Worm (Caenorhabditis elegans) whole organism, L3 larva: ENCODE measurements around the gene Y5F2A.4.

Experiments
- R02D3.7 ChIP-seq: fragments of 150-350 bp; optimal IDR thresholded peaks from 2 replicates; lab custom pipeline; 2014; ENCODE audit warnings: missing biosample characterization, missing genetic modification characterization
- ZK546.5 ChIP-seq: sonication (generic microtip); optimal IDR thresholded peaks from 2 replicates; lab custom pipeline; 2017; ENCODE audit warnings: missing biosample characterization, missing genetic modification characterization
- ama-1 ChIP-seq: fragments of 150-350 bp; optimal IDR thresholded peaks from 2 replicates; lab custom pipeline; 2018
- ceh-16 ChIP-seq: sonication (generic microtip); optimal IDR thresholded peaks from 2 replicates; lab custom pipeline; 2017; ENCODE audit warnings: missing biosample characterization, missing genetic modification characterization
- ceh-28 ChIP-seq: fragments of 150-350 bp; optimal IDR thresholded peaks from 2 replicates; lab custom pipeline; 2014; ENCODE audit warnings: missing biosample characterization, missing genetic modification reagents, missing genetic modification characterization
- ceh-82 ChIP-seq: fragments of 150-350 bp; optimal IDR thresholded peaks from 2 replicates; lab custom pipeline; 2014; ENCODE audit warnings: missing biosample characterization, missing genetic modification characterization
- ceh-9 ChIP-seq: sonication (generic microtip); optimal IDR thresholded peaks from 2 replicates; lab custom pipeline; 2018; ENCODE audit warnings: missing biosample characterization, missing genetic modification characterization
- daf-12 ChIP-seq: fragments of 150-350 bp; optimal IDR thresholded peaks from 2 replicates; lab custom pipeline; 2014; ENCODE audit warnings: missing biosample characterization, missing genetic modification reagents, missing genetic modification characterization
- egl-27 ChIP-seq: sonication (generic microtip); optimal IDR thresholded peaks from 4 replicates; lab custom pipeline; 2017; ENCODE audit warnings: missing biosample characterization, missing genetic modification reagents, missing genetic modification characterization
- egl-5 ChIP-seq: fragments of 150-350 bp; optimal IDR thresholded peaks from 2 replicates; lab custom pipeline; 2017; ENCODE audit warnings: missing biosample characterization, missing genetic modification reagents, missing genetic modification characterization, inconsistent platforms
- elt-1 ChIP-seq: fragments of 150-350 bp; optimal IDR thresholded peaks from 2 replicates; lab custom pipeline; 2014; ENCODE audit warnings: missing biosample characterization, missing genetic modification characterization
- elt-3 ChIP-seq, 3 experiments: fragments of 150-350 bp in 1 of 3; sonication (generic microtip) in 2 of 3; optimal IDR thresholded peaks; 2 replicates in 2 of 3; 4 replicates in 1 of 3; lab custom pipeline; 2014 to 2017; ENCODE audit warnings: missing biosample characterization in 3 of 3, missing genetic modification characterization in 3 of 3
- eor-1 ChIP-seq, 2 experiments: fragments of 150-350 bp; optimal IDR thresholded peaks; 2 replicates each; lab custom pipeline; 2014 to 2018; ENCODE audit warnings: missing biosample characterization in 2 of 2, missing genetic modification characterization in 2 of 2
- fos-1 ChIP-seq: fragments of 150-350 bp; optimal IDR thresholded peaks from 2 replicates; lab custom pipeline; 2014; ENCODE audit warnings: missing biosample characterization, missing genetic modification characterization
- hmg-11 ChIP-seq: sonication (generic microtip); optimal IDR thresholded peaks from 2 replicates; lab custom pipeline; 2016; ENCODE audit warnings: missing genetic modification characterization, missing compliant biosample characterization
- jun-1 ChIP-seq: fragments of 150-350 bp; optimal IDR thresholded peaks from 2 replicates; lab custom pipeline; 2014; ENCODE audit warnings: missing biosample characterization, missing genetic modification reagents, missing genetic modification characterization
- lin-39 ChIP-seq: fragments of 150-350 bp; optimal IDR thresholded peaks from 2 replicates; lab custom pipeline; 2018; ENCODE audit warnings: missing biosample characterization, missing genetic modification reagents, missing genetic modification characterization
- lsy-12 ChIP-seq: sonication (generic microtip); optimal IDR thresholded peaks from 2 replicates; lab custom pipeline; 2016; ENCODE audit warnings: mild to moderate bottlenecking, missing genetic modification characterization, missing compliant biosample characterization
- mdl-1 ChIP-seq: fragments of 150-350 bp; optimal IDR thresholded peaks from 2 replicates; lab custom pipeline; 2014; ENCODE audit warnings: missing biosample characterization, missing genetic modification characterization
- mml-1 ChIP-seq: fragments of 150-350 bp; sonication (generic microtip); optimal IDR thresholded peaks from 3 replicates; lab custom pipeline; 2014; ENCODE audit warnings: missing biosample characterization, missing genetic modification characterization
- nfya-1 ChIP-seq: sonication (generic microtip); optimal IDR thresholded peaks from 2 replicates; lab custom pipeline; 2017; ENCODE audit warnings: missing genetic modification characterization, mild to moderate bottlenecking, missing compliant biosample characterization, antibody characterized with exemption, moderate library complexity; ENCODE audit not compliant: insufficient read depth
- nhr-23 ChIP-seq: fragments of 150-350 bp; optimal IDR thresholded peaks from 2 replicates; lab custom pipeline; 2014; ENCODE audit warnings: missing biosample characterization, missing genetic modification reagents, missing genetic modification characterization
- nhr-28 ChIP-seq: fragments of 150-350 bp; optimal IDR thresholded peaks from 2 replicates; lab custom pipeline; 2014; ENCODE audit warnings: missing biosample characterization, missing genetic modification characterization
- nhr-43 ChIP-seq: sonication (generic microtip); optimal IDR thresholded peaks from 2 replicates; lab custom pipeline; 2016; ENCODE audit warnings: mild to moderate bottlenecking, missing genetic modification characterization, missing compliant biosample characterization; ENCODE audit not compliant: poor library complexity, severe bottlenecking
- nhr-67 ChIP-seq: fragments of 150-350 bp; optimal IDR thresholded peaks from 2 replicates; lab custom pipeline; 2014; ENCODE audit warnings: missing biosample characterization, missing genetic modification characterization
- nhr-76 ChIP-seq: fragments of 150-350 bp; sonication (generic microtip); optimal IDR thresholded peaks from 5 replicates; lab custom pipeline; 2014; ENCODE audit warnings: missing biosample characterization, missing genetic modification characterization
- nhr-77 ChIP-seq: fragments of 150-350 bp; optimal IDR thresholded peaks from 2 replicates; lab custom pipeline; 2014; ENCODE audit warnings: missing biosample characterization, missing genetic modification characterization
- pha-4 ChIP-seq: fragments of 150-350 bp; optimal IDR thresholded peaks from 2 replicates; lab custom pipeline; 2014; ENCODE audit warnings: missing biosample characterization, missing genetic modification reagents, missing genetic modification characterization
- pqm-1 ChIP-seq: fragments of 150-350 bp; optimal IDR thresholded peaks from 2 replicates; lab custom pipeline; 2017; ENCODE audit warnings: missing biosample characterization, missing genetic modification characterization, inconsistent platforms
- skn-1 ChIP-seq: fragments of 150-350 bp; optimal IDR thresholded peaks from 2 replicates; lab custom pipeline; 2014; ENCODE audit warnings: missing biosample characterization, missing genetic modification characterization
- unc-39 ChIP-seq: sonication (generic microtip); optimal IDR thresholded peaks from 4 replicates; lab custom pipeline; 2017; ENCODE audit warnings: missing biosample characterization, missing genetic modification characterization
- unc-62 ChIP-seq: fragments of 150-350 bp; sonication (generic microtip); optimal IDR thresholded peaks from 4 replicates; lab custom pipeline; 2014; ENCODE audit warnings: missing biosample characterization, missing genetic modification reagents, missing genetic modification characterization
- zag-1 ChIP-seq: fragments of 150-350 bp; optimal IDR thresholded peaks from 2 replicates; lab custom pipeline; 2014; ENCODE audit warnings: missing biosample characterization, missing genetic modification characterization
- ztf-11 ChIP-seq: fragments of 150-350 bp; optimal IDR thresholded peaks from 2 replicates; lab custom pipeline; 2014; ENCODE audit warnings: missing biosample characterization, missing genetic modification characterization

Gene Y5F2A.4

DNA sequence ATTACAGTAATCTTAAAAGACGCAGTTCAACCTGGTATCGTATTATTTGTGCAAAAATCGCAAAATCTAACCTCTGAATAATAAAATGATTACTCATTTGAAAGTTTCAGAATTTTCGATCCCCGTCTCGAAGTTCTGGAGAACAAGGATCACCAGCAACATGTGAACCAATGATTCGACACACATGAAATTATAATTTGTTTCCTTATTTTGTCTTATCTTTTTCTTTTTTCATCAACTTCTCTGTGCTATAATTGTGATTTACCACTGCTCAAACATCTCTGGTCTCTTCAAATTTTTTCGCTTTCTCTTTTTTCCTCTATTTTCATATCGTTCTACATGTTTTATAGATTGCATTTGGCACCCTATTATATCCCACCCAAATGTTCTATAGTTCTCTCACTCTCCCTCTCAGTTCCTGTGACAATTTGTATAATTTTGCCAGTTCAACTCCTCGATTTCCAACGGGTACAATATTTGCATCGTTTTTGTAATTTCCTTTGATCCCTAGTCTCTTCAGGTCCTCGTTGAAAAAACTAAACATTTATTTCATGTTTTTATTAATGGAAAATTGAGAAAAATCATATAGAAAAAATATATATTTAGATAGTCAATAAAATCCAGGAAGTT lies 15.3 kb downstream of the Y5F2A.4 start:
- TF ChIP-seq zag-1 (tag; lab: Kevin White, UChicago) = no peak
- TF ChIP-seq nfya-1 = peak; percentile 32
- peak; percentile 28 for TF ChIP-seq daf-12 (tag; lab: Kevin White, UChicago)
- TF ChIP-seq lin-39 (tag; lab: Kevin White, UChicago) = no peak
- no peak for TF ChIP-seq nhr-67 (tag; lab: Kevin White, UChicago)
- no peak for TF ChIP-seq lsy-12
- no peak for TF ChIP-seq mml-1 (tag; lab: Kevin White, UChicago)
- no peak for TF ChIP-seq egl-27 (tag; lab: Kevin White, UChicago)
- TF ChIP-seq elt-1 (tag; lab: Kevin White, UChicago) = no peak
- TF ChIP-seq R02D3.7 = no peak
- TF ChIP-seq skn-1 (tag; lab: Kevin White, UChicago) = no peak
- TF ChIP-seq ceh-82 (tag; lab: Kevin White, UChicago) = peak; percentile 4
- no peak for TF ChIP-seq fos-1
- TF ChIP-seq ZK546.5 (tag; lab: Kevin White, UChicago) = no peak
- peak; percentile 41 for TF ChIP-seq ceh-28
- no peak for TF ChIP-seq mdl-1 (tag; lab: Kevin White, UChicago)
- TF ChIP-seq nhr-77 (tag; lab: Kevin White, UChicago) = no peak
- TF ChIP-seq ztf-11 (tag; lab: Kevin White, UChicago) = no peak

DNA sequence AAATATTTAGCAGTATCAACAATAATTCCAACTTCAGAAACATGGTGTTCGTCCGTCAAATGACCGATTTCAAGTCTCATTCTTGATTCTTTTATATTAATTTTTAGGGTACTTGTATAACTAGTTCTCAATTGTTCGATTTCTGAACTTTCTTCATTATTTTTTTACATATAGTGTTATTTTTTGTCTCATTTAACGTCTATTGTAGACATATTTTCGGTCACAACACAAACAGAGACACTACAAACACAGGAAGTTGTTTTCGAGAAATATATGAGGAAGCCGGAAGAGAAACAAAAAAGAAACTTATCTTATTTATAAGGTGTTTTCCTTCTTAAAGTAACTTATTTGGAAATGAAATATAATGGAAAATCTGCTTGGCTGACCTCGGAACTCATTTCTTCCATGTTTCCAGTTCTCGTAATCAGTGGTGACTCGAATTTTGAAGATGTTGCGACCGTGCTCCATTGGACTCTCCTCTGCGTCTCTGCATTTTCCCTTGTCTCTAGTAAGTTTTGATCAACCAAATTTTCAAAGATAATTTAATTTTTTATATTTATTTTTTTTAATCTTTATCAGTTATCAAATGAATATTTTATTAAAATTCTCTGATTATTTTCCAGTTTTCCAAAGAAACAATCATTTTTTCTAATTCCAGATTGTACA lies 24.6 kb downstream of the Y5F2A.4 start, which contains the start of the genes F36H1.12 and lin-3:
F36H1.12 (minus strand) TSS at position 51 of the 666 bp plus-strand sequence.
lin-3 (plus strand) TSS at position 657 of the 666 bp plus-strand sequence.
- TF ChIP-seq fos-1 (no peak), unc-62 (GFP tag; lab: Kevin White, UChicago) (no peak), hmg-11 (tag; lab: Kevin White, UChicago) (no peak), egl-5 (tag; lab: Kevin White, UChicago) (no peak), nhr-23 (tag; lab: Kevin White, UChicago) (no peak), elt-1 (tag; lab: Kevin White, UChicago) (no peak), ceh-82 (tag; lab: Kevin White, UChicago) (no peak), nhr-76 (no peak), mdl-1 (tag; lab: Kevin White, UChicago) (no peak), nhr-43 (tag; lab: Kevin White, UChicago) (no peak), ZK546.5 (tag; lab: Kevin White, UChicago) (no peak), jun-1 (tag; lab: Kevin White, UChicago) (no peak)

DNA sequence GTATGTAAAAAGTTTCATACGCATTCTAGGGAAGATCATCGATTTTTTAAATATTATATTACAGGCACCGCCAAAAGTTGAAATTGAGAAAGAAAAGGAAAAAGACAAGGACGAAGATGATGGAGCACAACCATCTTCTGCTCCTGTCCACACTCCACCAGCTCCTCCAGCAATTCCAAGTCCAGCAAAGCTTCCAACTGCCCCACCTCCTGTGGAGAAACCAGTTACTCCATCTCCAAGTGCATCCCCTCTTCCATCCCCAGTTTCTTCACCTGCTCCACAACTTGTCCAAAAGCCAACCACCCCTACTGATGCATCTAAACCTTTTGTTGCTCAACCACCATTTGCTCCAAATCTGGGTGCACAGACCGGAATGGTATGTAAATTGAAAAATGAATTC lies 26.4 kb downstream of the Y5F2A.4 start:
- TF ChIP-seq daf-12 (tag; lab: Kevin White, UChicago) = no peak
- no peak for TF ChIP-seq hmg-11 (tag; lab: Kevin White, UChicago)
- no peak for TF ChIP-seq nhr-28 (tag; lab: Kevin White, UChicago)
- no peak for TF ChIP-seq elt-3 (tag; optimal IDR thresholded peaks at IDR 0.05; lab: Kevin White, UChicago)
- no peak for TF ChIP-seq pqm-1 (tag; lab: Kevin White, UChicago)

DNA sequence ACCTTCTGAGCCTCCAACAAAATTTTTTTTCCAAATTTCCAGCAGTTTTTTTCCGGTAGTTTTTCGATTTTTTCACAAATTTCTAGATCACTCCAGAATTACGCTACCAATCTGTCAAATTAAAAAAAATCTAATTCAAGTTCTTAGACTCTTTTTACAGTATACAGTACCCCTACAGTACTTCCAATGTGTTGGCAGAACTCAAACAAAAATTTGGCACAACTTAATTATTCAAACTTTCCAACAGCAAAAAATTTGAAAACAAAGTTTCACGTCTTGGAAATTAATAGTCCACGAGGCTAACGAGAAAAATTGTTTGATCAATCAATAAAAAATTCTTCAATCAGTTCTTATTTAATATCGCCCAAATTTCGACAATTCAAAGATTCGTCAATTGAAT lies 28.6 kb downstream of the Y5F2A.4 start, which contains the start of gene F36H1.3:
F36H1.3 (plus strand) TSS at position 323 of the 400 bp plus-strand sequence.
- no peak for TF ChIP-seq unc-39 (tag; lab: Kevin White, UChicago)
- no peak for TF ChIP-seq unc-62 (GFP tag; lab: Kevin White, UChicago)
- TF ChIP-seq ZK546.5 (tag; lab: Kevin White, UChicago) = no peak
- no peak for TF ChIP-seq pqm-1 (tag; lab: Kevin White, UChicago)
- no peak for TF ChIP-seq ceh-16
- no peak for TF ChIP-seq hmg-11 (tag; lab: Kevin White, UChicago)
- TF ChIP-seq daf-12 (tag; lab: Kevin White, UChicago) = no peak

DNA sequence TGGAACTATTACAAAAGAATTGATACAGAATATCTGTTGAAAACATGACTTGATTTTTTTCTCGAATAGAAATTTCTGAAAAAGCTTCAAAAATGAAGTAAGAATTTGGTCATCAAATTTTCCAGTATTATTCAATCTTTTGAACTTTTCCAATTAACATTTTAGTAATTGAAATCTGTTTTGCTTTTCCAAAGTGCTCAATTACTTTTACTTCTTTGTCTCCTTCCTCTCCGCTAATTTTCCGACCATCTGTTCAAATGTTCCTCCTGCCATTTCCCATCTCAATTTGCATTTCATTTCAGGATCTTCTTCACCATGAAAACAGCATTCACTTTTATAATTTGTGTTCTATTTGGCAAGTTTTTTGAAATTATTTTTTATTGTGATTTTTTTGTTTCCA lies 29.5 kb downstream of the Y5F2A.4 start, which contains the start of gene F36H1.11:
F36H1.11 (plus strand) TSS at position 301 of the 400 bp plus-strand sequence.
- TF ChIP-seq nhr-77 (tag; lab: Kevin White, UChicago) (no peak), nhr-67 (tag; lab: Kevin White, UChicago) (no peak), pha-4 (no peak), ceh-9 (tag; lab: Kevin White, UChicago) (no peak), nfya-1 (no peak), ama-1 (lab: Kevin White, UChicago) (no peak), ztf-11 (tag; lab: Kevin White, UChicago) (no peak), eor-1 (tag; optimal IDR thresholded peaks at IDR 0.05; lab: Kevin White, UChicago) (no peak)
